Worm (Caenorhabditis elegans): ENCODE data around the gene Y46E12A.3.

DNA sequence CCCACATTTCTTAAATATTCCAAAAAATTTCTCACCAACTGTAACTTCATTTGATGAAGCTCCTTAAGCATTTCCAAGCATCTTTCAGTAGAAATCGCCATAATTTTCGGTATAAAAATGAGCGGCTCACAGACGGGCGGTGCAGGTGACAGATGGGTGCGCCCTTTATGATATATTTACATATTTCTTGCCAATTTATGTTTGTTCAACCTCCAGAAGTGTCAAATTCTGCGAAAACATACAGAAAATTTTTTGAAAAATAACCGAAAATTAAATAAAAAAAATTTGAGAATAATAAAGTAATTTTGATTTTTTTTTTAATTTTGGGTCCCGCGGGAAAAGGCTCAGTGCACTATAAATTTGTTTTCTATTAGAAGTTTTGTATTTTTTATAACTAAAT lies at the start of gene Y46E12A.3:
- TF ChIP-seq lin-11 (tag; optimal IDR thresholded peaks at IDR 0.05), result no peak
- TF ChIP-seq ama-1 (optimal IDR thresholded peaks at IDR 0.05), result no peak
- no peak for TF ChIP-seq fkh-10 (GFP tag; optimal IDR thresholded peaks at IDR 0.05)
- TF ChIP-seq mec-3 (tag; optimal IDR thresholded peaks at IDR 0.05; ENCODE audit: borderline replicate concordance), result no peak
- no peak for TF ChIP-seq pqm-1 (tag; optimal IDR thresholded peaks at IDR 0.05)
- TF ChIP-seq pag-3 (tag; optimal IDR thresholded peaks at IDR 0.05; ENCODE audit: borderline replicate concordance), result no peak
- TF ChIP-seq F13H6.1 (tag; optimal IDR thresholded peaks at IDR 0.05), result no peak
- no peak for TF ChIP-seq ceh-9 (tag; optimal IDR thresholded peaks at IDR 0.05)
- no peak for TF ChIP-seq C08G9.2 (tag; optimal IDR thresholded peaks at IDR 0.05)
- no peak for TF ChIP-seq ceh-45 (GFP tag; IDR thresholded peaks at IDR 0.05)
- TF ChIP-seq T23F11.4 (GFP tag; optimal IDR thresholded peaks at IDR 0.05), result no peak
- no peak for TF ChIP-seq K09A11.1 (tag; optimal IDR thresholded peaks at IDR 0.05; ENCODE audit: insufficient read depth)
- no peak for TF ChIP-seq elt-2 (tag; optimal IDR thresholded peaks at IDR 0.05)

Data from whole organism, late embryonic.